Worm (Caenorhabditis elegans) whole organism, L4 larva: Measurements from ENCODE around the gene F11A5.18.

Experiments
- F26F4.8 ChIP-seq: fragments of 200-800 bp; sonication (Bioruptor generic); conservative IDR thresholded peaks from 2 replicates; pipeline ENCODE4 v1.3.6; 2022; ENCODE audit warnings: missing genetic modification characterization, missing compliant biosample characterization
- F49E8.2 ChIP-seq: sonication (generic microtip); optimal IDR thresholded peaks from 2 replicates; lab custom pipeline; 2016; ENCODE audit warnings: missing compliant biosample characterization, mild to moderate bottlenecking, missing genetic modification characterization, borderline replicate concordance
- T20F7.1 ChIP-seq: fragments of 200-800 bp; sonication (Bioruptor generic); optimal IDR thresholded peaks from 2 replicates; lab custom pipeline; 2018; ENCODE audit warnings: mild to moderate bottlenecking, missing genetic modification characterization, missing compliant biosample characterization
- aha-1 ChIP-seq: fragments of 150-350 bp; peaks from one replicate; lab custom pipeline; 2014; ENCODE audit warnings: missing biosample characterization, missing genetic modification characterization
- aly-2 ChIP-seq: sonication (generic microtip); optimal IDR thresholded peaks from 2 replicates; lab custom pipeline; 2018; ENCODE audit warnings: missing biosample characterization, missing genetic modification characterization
- ama-1 ChIP-seq: fragments of 150-350 bp; optimal IDR thresholded peaks from 2 replicates; lab custom pipeline; 2014; ENCODE audit warnings: inconsistent platforms, mixed read lengths
- arid-1 ChIP-seq: fragments of 200-800 bp; sonication (Bioruptor generic); conservative IDR thresholded peaks from 2 replicates; pipeline ENCODE4 v1.3.6; 2022; ENCODE audit warnings: missing genetic modification reagents, missing genetic modification characterization, missing compliant biosample characterization
- ceh-62 ChIP-seq: sonication (generic microtip); optimal IDR thresholded peaks from 2 replicates; lab custom pipeline; 2017; ENCODE audit warnings: missing biosample characterization, missing genetic modification characterization
- daf-16 ChIP-seq, 3 experiments: sonication (generic microtip); optimal IDR thresholded peaks; 2 replicates each; lab custom pipeline; 2016 to 2017; ENCODE audit warnings: missing genetic modification characterization in 3 of 3, missing genetic modification reagents in 3 of 3, mild to moderate bottlenecking in 2 of 3, missing compliant biosample characterization in 2 of 3, missing biosample characterization in 1 of 3, moderate library complexity in 1 of 3
- dmd-6 ChIP-seq: fragments of 200-800 bp; sonication (Bioruptor generic); IDR thresholded peaks from 2 replicates; pipeline ENCODE4 v1.3.6; 2022; ENCODE audit warnings: missing genetic modification reagents, missing genetic modification characterization, missing compliant biosample characterization
- dpl-1 ChIP-seq: fragments of 150-350 bp; optimal IDR thresholded peaks from 2 replicates; lab custom pipeline; 2014; ENCODE audit warnings: missing biosample characterization, missing genetic modification reagents, missing genetic modification characterization
- dve-1 ChIP-seq: sonication (generic microtip); optimal IDR thresholded peaks from 2 replicates; lab custom pipeline; 2017; ENCODE audit warnings: antibody characterized with exemption, mild to moderate bottlenecking, missing genetic modification characterization, missing compliant biosample characterization; ENCODE audit not compliant: insufficient read depth
- egl-27 ChIP-seq: sonication (generic microtip); optimal IDR thresholded peaks from 3 replicates; lab custom pipeline; 2017; ENCODE audit warnings: missing biosample characterization, missing genetic modification reagents, missing genetic modification characterization
- egl-43 ChIP-seq: fragments of 200-800 bp; sonication (Bioruptor generic); IDR thresholded peaks from 2 replicates; pipeline ENCODE4 v1.3.6; 2022; ENCODE audit warnings: missing genetic modification reagents, missing genetic modification characterization, missing compliant biosample characterization
- fkh-10 ChIP-seq: fragments of 150-350 bp; optimal IDR thresholded peaks from 2 replicates; lab custom pipeline; 2014; ENCODE audit warnings: missing biosample characterization, missing genetic modification reagents, missing genetic modification characterization
- gei-8 ChIP-seq: fragments of 200-800 bp; sonication (Bioruptor generic); optimal IDR thresholded peaks from 2 replicates; lab custom pipeline; 2018; ENCODE audit warnings: mild to moderate bottlenecking, missing genetic modification characterization, missing compliant biosample characterization
- lin-1 ChIP-seq: fragments of 200-800 bp; sonication (Bioruptor generic); IDR thresholded peaks from 2 replicates; pipeline ENCODE4 v1.3.6; 2022; ENCODE audit warnings: missing genetic modification reagents, missing genetic modification characterization, missing compliant biosample characterization
- lin-13 ChIP-seq: fragments of 150-350 bp; optimal IDR thresholded peaks from 2 replicates; lab custom pipeline; 2014; ENCODE audit warnings: missing biosample characterization, missing genetic modification reagents, missing genetic modification characterization
- lin-38 ChIP-seq: fragments of 200-800 bp; sonication (Bioruptor generic); IDR thresholded peaks from 2 replicates; pipeline ENCODE4 v1.3.6; 2022; ENCODE audit warnings: missing genetic modification reagents, missing genetic modification characterization, missing compliant biosample characterization
- madf-5 ChIP-seq, 2 experiments: fragments of 200-800 bp; sonication (Bioruptor generic); IDR thresholded peaks; 2 replicates each; pipeline ENCODE4 v1.3.6; 2022; ENCODE audit warnings: missing compliant biosample characterization in 2 of 2, missing genetic modification characterization in 2 of 2
- mdl-1 ChIP-seq, 2 experiments: fragments of 150-350 bp in 1 of 2; sonication (generic microtip) in 1 of 2; optimal IDR thresholded peaks; 2 replicates each; lab custom pipeline; 2014 to 2017; ENCODE audit warnings: missing biosample characterization in 2 of 2, missing genetic modification characterization in 2 of 2
- mdt-29 ChIP-seq: fragments of 200-800 bp; sonication (Bioruptor generic); IDR thresholded peaks from 2 replicates; pipeline ENCODE4 v1.3.6; 2022; ENCODE audit warnings: missing genetic modification reagents, missing genetic modification characterization, missing compliant biosample characterization
- mep-1 ChIP-seq: fragments of 150-350 bp; sonication (generic microtip); optimal IDR thresholded peaks from 3 replicates; lab custom pipeline; 2014; ENCODE audit warnings: missing biosample characterization, missing genetic modification characterization
- mxl-3 ChIP-seq: fragments of 200-800 bp; sonication (Bioruptor generic); optimal IDR thresholded peaks from 2 replicates; lab custom pipeline; 2018; ENCODE audit warnings: mild to moderate bottlenecking, missing genetic modification characterization, missing compliant biosample characterization
- nhr-10 ChIP-seq: fragments of 150-350 bp; optimal IDR thresholded peaks from 2 replicates; lab custom pipeline; 2014; ENCODE audit warnings: missing biosample characterization, missing genetic modification characterization
- nhr-28 ChIP-seq: fragments of 150-350 bp; optimal IDR thresholded peaks from 2 replicates; lab custom pipeline; 2014; ENCODE audit warnings: missing biosample characterization, missing genetic modification characterization
- nhr-41 ChIP-seq: fragments of 200-800 bp; sonication (Bioruptor generic); IDR thresholded peaks from 2 replicates; pipeline ENCODE4 v1.3.6; 2022; ENCODE audit warnings: missing genetic modification reagents, missing genetic modification characterization, missing compliant biosample characterization
- nhr-76 ChIP-seq: fragments of 150-350 bp; optimal IDR thresholded peaks from 2 replicates; lab custom pipeline; 2014; ENCODE audit warnings: missing biosample characterization, missing genetic modification characterization
- pqm-1 ChIP-seq: sonication (generic microtip); optimal IDR thresholded peaks from 2 replicates; lab custom pipeline; 2017; ENCODE audit warnings: missing biosample characterization, missing genetic modification characterization
- rbr-2 ChIP-seq: sonication (generic microtip); optimal IDR thresholded peaks from 2 replicates; lab custom pipeline; 2016; ENCODE audit warnings: missing genotype, missing genetic modification characterization, missing compliant biosample characterization
- saeg-2 ChIP-seq: fragments of 200-800 bp; sonication (Bioruptor generic); IDR thresholded peaks from 2 replicates; pipeline ENCODE4 v1.3.6; 2022; ENCODE audit warnings: missing genetic modification reagents, missing genetic modification characterization, missing compliant biosample characterization
- set-16 ChIP-seq: fragments of 200-800 bp; sonication (Bioruptor generic); IDR thresholded peaks from 2 replicates; pipeline ENCODE4 v1.3.6; 2022; ENCODE audit warnings: missing genetic modification reagents, missing genetic modification characterization, missing compliant biosample characterization
- snpc-1.2 ChIP-seq: fragments of 200-800 bp; sonication (Bioruptor generic); IDR thresholded peaks from 2 replicates; pipeline ENCODE4 v1.3.6; 2022; ENCODE audit warnings: missing genetic modification reagents, missing genetic modification characterization, missing compliant biosample characterization
- snpc-4 ChIP-seq: fragments of 150-350 bp; optimal IDR thresholded peaks from 2 replicates; lab custom pipeline; 2014; ENCODE audit warnings: missing biosample characterization, missing genetic modification characterization
- spr-3 ChIP-seq: fragments of 200-800 bp; sonication (Bioruptor generic); optimal IDR thresholded peaks from 2 replicates; lab custom pipeline; 2018; ENCODE audit warnings: mild to moderate bottlenecking, missing genetic modification characterization, missing compliant biosample characterization
- unc-39 ChIP-seq: sonication (generic microtip); optimal IDR thresholded peaks from 2 replicates; lab custom pipeline; 2017; ENCODE audit warnings: missing biosample characterization, missing genetic modification characterization
- unc-62 ChIP-seq, 3 experiments: fragments of 150-350 bp in 1 of 3; sonication (generic microtip); optimal IDR thresholded peaks in 2 of 3; peaks in 1 of 3; 1 replicate in 1 of 3; 2 replicates in 2 of 3; lab custom pipeline; 2014 to 2017; ENCODE audit warnings: missing biosample characterization in 3 of 3, missing genetic modification characterization in 3 of 3, missing genetic modification reagents in 3 of 3, missing genotype in 1 of 3
- vab-7 ChIP-seq: fragments of 200-800 bp; sonication (Bioruptor generic); IDR thresholded peaks from 2 replicates; pipeline ENCODE4 v1.3.6; 2022; ENCODE audit warnings: missing genetic modification reagents, missing genetic modification characterization, missing compliant biosample characterization
- zfp-2 ChIP-seq: sonication (generic microtip); optimal IDR thresholded peaks from 2 replicates; lab custom pipeline; 2016; ENCODE audit warnings: mild to moderate bottlenecking, missing genetic modification characterization, missing compliant biosample characterization

The F11A5.18 gene

ce11 chrV:16218522-16218921 lies 15.8 kb downstream of the F11A5.18 start, which contains the start of gene F11A5.15:
Gene F11A5.15, minus strand, starts transcription at chrV:16218622.
- TF ChIP-seq gei-8 (no peak), vab-7 (GFP tag; lab: Robert Waterston, UW) (no peak), ama-1 (no peak), mdl-1 (tag; optimal IDR thresholded peaks at IDR 0.05; lab: Kevin White, UChicago) (no peak), spr-3 (GFP tag; lab: Kevin White, UChicago) (no peak), unc-62 (GFP tag; optimal IDR thresholded peaks at IDR 0.05 in 1 of 2; lab: Kevin White, UChicago) (peak in 1 of 2 experiments; percentile 67), unc-62 (tag; optimal IDR thresholded peaks at IDR 0.05; lab: Kevin White, UChicago) (no peak), aha-1 (peak; percentile 87), F49E8.2 (no peak), arid-1 (GFP tag; lab: Robert Waterston, UW) (no peak), snpc-4 (tag; lab: Kevin White, UChicago) (no peak), fkh-10 (GFP tag; lab: Kevin White, UChicago) (no peak), nhr-10 (tag; lab: Kevin White, UChicago) (no peak), daf-16 (GFP tag; optimal IDR thresholded peaks at IDR 0.05; lab: Kevin White, UChicago) (no peak), daf-16 (tag; optimal IDR thresholded peaks at IDR 0.05; lab: Kevin White, UChicago) (no peak), rbr-2 (tag; lab: Kevin White, UChicago) (no peak)

- TF ChIP-seq nhr-28 (tag; lab: Kevin White, UChicago) (peak; percentile 30), F26F4.8 (GFP tag; lab: Robert Waterston, UW) (no peak), mep-1 (tag; lab: Kevin White, UChicago) (no peak), pqm-1 (tag; lab: Kevin White, UChicago) (peak; percentile 56), T20F7.1 (GFP tag; lab: Kevin White, UChicago) (no peak), dmd-6 (GFP tag; lab: Robert Waterston, UW) (peak; percentile 43; the same call in 1 of the 2 replicates)
These were observed 16.4 kb downstream of the F11A5.18 start, which contains the start of gene glc-1 for ce11 chrV:16218972-16219757. Gene glc-1, plus strand, starts transcription at chrV:16219634.

- TF ChIP-seq nhr-76 (no peak), vab-7 (GFP tag; lab: Robert Waterston, UW) (no peak), rbr-2 (tag; lab: Kevin White, UChicago) (no peak), unc-62 (GFP tag; optimal IDR thresholded peaks at IDR 0.05 in 1 of 2; lab: Kevin White, UChicago) (peak in 1 of 2 experiments; percentile 93), unc-62 (tag; optimal IDR thresholded peaks at IDR 0.05; lab: Kevin White, UChicago) (no peak), dpl-1 (GFP tag; lab: Kevin White, UChicago) (no peak)
These were observed 17.3 kb downstream of the F11A5.18 start for ce11 chrV:16220020-16220419.

ce11 chrV:16224027-16224426 lies 21.3 kb downstream of the F11A5.18 start, which contains the start of gene stdh-2:
Gene stdh-2, plus strand, starts transcription at chrV:16224327.
- TF ChIP-seq nhr-28 (tag; lab: Kevin White, UChicago) (peak; percentile 54), snpc-1.2 (GFP tag; lab: Robert Waterston, UW) (no peak), dpl-1 (GFP tag; lab: Kevin White, UChicago) (no peak), egl-27 (tag; lab: Kevin White, UChicago) (no peak), spr-3 (GFP tag; lab: Kevin White, UChicago) (no peak)

- TF ChIP-seq snpc-4 (tag; lab: Kevin White, UChicago): no peak
- no peak for TF ChIP-seq unc-39 (tag; lab: Kevin White, UChicago)
- no peak for TF ChIP-seq set-16 (GFP tag; lab: Robert Waterston, UW)
- TF ChIP-seq saeg-2 (GFP tag; lab: Robert Waterston, UW): no peak
- TF ChIP-seq lin-38 (GFP tag; lab: Robert Waterston, UW): peak; percentile 40; the same call in 1 of the 2 replicates
- no peak for TF ChIP-seq madf-5 (GFP tag; IDR thresholded peaks at IDR 0.05; lab: Robert Waterston, UW)
- TF ChIP-seq dmd-6 (GFP tag; lab: Robert Waterston, UW): peak; percentile 42; the same call in 1 of the 2 replicates
- no peak for TF ChIP-seq nhr-41
- TF ChIP-seq aly-2 (tag; lab: Kevin White, UChicago): no peak
- no peak for TF ChIP-seq arid-1 (GFP tag; lab: Robert Waterston, UW)
- no peak for TF ChIP-seq mxl-3 (GFP tag; lab: Kevin White, UChicago)
- no peak for TF ChIP-seq zfp-2 (tag; lab: Kevin White, UChicago)
- TF ChIP-seq daf-16 (GFP tag; optimal IDR thresholded peaks at IDR 0.05; lab: Kevin White, UChicago): peak in 1 of 2 experiments; percentile 31
- no peak for TF ChIP-seq daf-16 (tag; optimal IDR thresholded peaks at IDR 0.05; lab: Kevin White, UChicago)
- no peak for TF ChIP-seq lin-1 (GFP tag; lab: Robert Waterston, UW)
- TF ChIP-seq ceh-62 (tag; lab: Kevin White, UChicago): no peak
- TF ChIP-seq mdt-29 (GFP tag; lab: Robert Waterston, UW): 0 out of 2 replicates have a peak, but pooled peaks have one; percentile 25
- TF ChIP-seq lin-13 (GFP tag; lab: Kevin White, UChicago): no peak
- no peak for TF ChIP-seq egl-43
- TF ChIP-seq dve-1 (tag; lab: Kevin White, UChicago): peak; percentile 18
These were observed 22.9 kb downstream of the F11A5.18 start for ce11 chrV:16225524-16226116.
